Fruit fly (Drosophila melanogaster) whole organism, embryonic: ENCODE data around the gene CG11596.
A peak's percentile ranks its signal among the peaks of the same experiment; 100 is the strongest.

Source experiments
- Abd-B ChIP-seq: fragments of 200-800 bp; sonication (Bioruptor generic); optimal IDR thresholded peaks from 2 replicates; lab custom pipeline; 2018; ENCODE audit warnings: missing biosample characterization, mild to moderate bottlenecking, missing genetic modification characterization, moderate library complexity
- B-H1 ChIP-seq: fragments of 200-800 bp; sonication (Bioruptor generic); IDR thresholded peaks from 3 replicates; pipeline ENCODE4 v1.3.6; 2022; ENCODE audit warnings: missing biosample characterization, missing genetic modification characterization
- Blimp-1 ChIP-seq: fragments of 200-800 bp; sonication (Bioruptor generic); optimal IDR thresholded peaks from 3 replicates; lab custom pipeline; 2018; ENCODE audit warnings: missing biosample characterization, missing genetic modification characterization, mild to moderate bottlenecking, moderate library complexity, missing genetic modification reagents
- CG11093 ChIP-seq: fragments of 200-800 bp; sonication (Bioruptor generic); IDR thresholded peaks from 3 replicates; pipeline ENCODE4 v1.3.6; 2022; ENCODE audit warnings: missing biosample characterization, missing genetic modification characterization
- CG11560 ChIP-seq: fragments of 200-800 bp; sonication (Bioruptor generic); IDR thresholded peaks from 3 replicates; pipeline ENCODE4 v1.3.6; 2022; ENCODE audit warnings: missing biosample characterization, missing genetic modification characterization
- CG12104 ChIP-seq: fragments of 200-800 bp; sonication (Bioruptor generic); optimal IDR thresholded peaks from 3 replicates; lab custom pipeline; 2016; ENCODE audit warnings: missing biosample characterization, missing genetic modification characterization
- CG17385 ChIP-seq: fragments of 200-800 bp; sonication (Bioruptor generic); optimal IDR thresholded peaks from 3 replicates; lab custom pipeline; 2018; ENCODE audit warnings: missing biosample characterization, mild to moderate bottlenecking, missing genetic modification characterization
- CG18599 ChIP-seq: fragments of 200-800 bp; sonication (Bioruptor generic); optimal IDR thresholded peaks from 3 replicates; lab custom pipeline; 2017; ENCODE audit warnings: missing biosample characterization, missing genetic modification characterization, mild to moderate bottlenecking, moderate library complexity, missing genetic modification reagents
- CG2116 ChIP-seq: fragments of 200-800 bp; sonication (Bioruptor generic); optimal IDR thresholded peaks from 3 replicates; lab custom pipeline; 2018; ENCODE audit warnings: missing biosample characterization, mild to moderate bottlenecking, missing genetic modification characterization
- CG3065 ChIP-seq: fragments of 200-800 bp; sonication (Bioruptor generic); optimal IDR thresholded peaks from 2 replicates; lab custom pipeline; 2016; ENCODE audit warnings: missing biosample characterization, missing genetic modification characterization
- CG32772 ChIP-seq: fragments of 200-800 bp; sonication (Bioruptor generic); IDR thresholded peaks from 2 replicates; pipeline ENCODE4 v1.3.6; 2022; ENCODE audit warnings: missing biosample characterization, missing genetic modification characterization
- CG4854 ChIP-seq: fragments of 200-800 bp; sonication (Bioruptor generic); optimal IDR thresholded peaks from 2 replicates; lab custom pipeline; 2016; ENCODE audit warnings: missing biosample characterization, missing genetic modification characterization, inconsistent platforms
- CG7357 ChIP-seq: fragments of 200-800 bp; sonication (Bioruptor generic); IDR thresholded peaks from 3 replicates; pipeline ENCODE4 v1.3.6; 2022; ENCODE audit warnings: missing biosample characterization, missing genetic modification characterization
- CG9876 ChIP-seq: fragments of 200-800 bp; sonication (Bioruptor generic); optimal IDR thresholded peaks from 2 replicates; lab custom pipeline; 2016; ENCODE audit warnings: missing biosample characterization, missing genetic modification characterization
- CkIIα-i1 ChIP-seq: fragments of 200-800 bp; sonication (Bioruptor generic); IDR thresholded peaks from 2 replicates; pipeline ENCODE4 v1.3.6; 2022; ENCODE audit warnings: missing biosample characterization, missing genetic modification characterization
- Dbx ChIP-seq: fragments of 200-800 bp; sonication (Bioruptor generic); IDR thresholded peaks from 3 replicates; pipeline ENCODE4 v1.3.6; 2022; ENCODE audit warnings: missing biosample characterization, missing genetic modification characterization
- Deaf1 ChIP-seq: fragments of 200-800 bp; optimal IDR thresholded peaks from 3 replicates; lab custom pipeline; 2019; ENCODE audit warnings: missing biosample characterization, mild to moderate bottlenecking, missing genetic modification characterization, moderate library complexity
- Doc3 ChIP-seq: fragments of 200-800 bp; sonication (Bioruptor generic); IDR thresholded peaks from 3 replicates; pipeline ENCODE4 v1.3.6; 2022; ENCODE audit warnings: missing biosample characterization, missing genetic modification characterization; ENCODE audit not compliant: partially characterized antibody
- Drgx ChIP-seq: fragments of 200-800 bp; sonication (Bioruptor generic); IDR thresholded peaks from 2 replicates; pipeline ENCODE4 v1.3.6; 2022; ENCODE audit warnings: missing biosample characterization, missing genetic modification characterization
- E2f1 ChIP-seq: fragments of 200-800 bp; sonication (Bioruptor generic); IDR thresholded peaks from 2 replicates; pipeline ENCODE4 v1.3.6; 2022; ENCODE audit warnings: missing biosample characterization, missing genetic modification characterization
- ERR ChIP-seq: fragments of 200-800 bp; sonication (Bioruptor generic); optimal IDR thresholded peaks from 2 replicates; lab custom pipeline; 2016; ENCODE audit warnings: missing biosample characterization, missing genetic modification characterization
- Fer1 ChIP-seq: fragments of 200-800 bp; sonication (Bioruptor generic); optimal IDR thresholded peaks from 2 replicates; lab custom pipeline; 2017; ENCODE audit warnings: missing biosample characterization, mild to moderate bottlenecking, missing genetic modification characterization
- Fer2 ChIP-seq: fragments of 200-800 bp; sonication (Bioruptor generic); optimal IDR thresholded peaks from 2 replicates; lab custom pipeline; 2018; ENCODE audit warnings: missing biosample characterization, mild to moderate bottlenecking, missing genetic modification characterization, moderate library complexity
- Hand ChIP-seq: fragments of 200-800 bp; sonication (Bioruptor generic); optimal IDR thresholded peaks from 2 replicates; lab custom pipeline; 2017; ENCODE audit warnings: mild to moderate bottlenecking, missing biosample characterization, missing genetic modification reagents, missing genetic modification characterization
- Hr3 ChIP-seq: fragments of 200-800 bp; sonication (Bioruptor generic); optimal IDR thresholded peaks from 3 replicates; lab custom pipeline; 2016; ENCODE audit warnings: missing biosample characterization, missing genetic modification characterization
- Hr78 ChIP-seq, 2 experiments: fragments of 200-800 bp in 1 of 2; fragments of >200 bp in 1 of 2; sonication (Bioruptor generic) in 1 of 2; optimal IDR thresholded peaks; 2 replicates each; lab custom pipeline; 2017 to 2019; ENCODE audit warnings: missing biosample characterization in 2 of 2, missing genetic modification characterization in 2 of 2, mild to moderate bottlenecking in 1 of 2, moderate library complexity in 1 of 2
- Jarid2 ChIP-seq: fragments of 200-800 bp; sonication (Bioruptor generic); optimal IDR thresholded peaks from 3 replicates; lab custom pipeline; 2017; ENCODE audit warnings: mild to moderate bottlenecking, missing biosample characterization, missing genetic modification reagents, missing genetic modification characterization
- NK7.1 ChIP-seq: fragments of 200-800 bp; sonication (Bioruptor generic); optimal IDR thresholded peaks from 3 replicates; lab custom pipeline; 2016; ENCODE audit warnings: missing biosample characterization, missing genetic modification characterization
- Pdp1 ChIP-seq, 2 experiments: fragments of 200-800 bp; sonication (Bioruptor generic); optimal IDR thresholded peaks; 3 replicates each; lab custom pipeline; 2016; ENCODE audit warnings: missing biosample characterization in 2 of 2, missing genetic modification characterization in 2 of 2, mild to moderate bottlenecking in 1 of 2, moderate library complexity in 1 of 2
- Ravus ChIP-seq: fragments of 200-800 bp; sonication (Bioruptor generic); IDR thresholded peaks from 2 replicates; pipeline ENCODE4 v1.3.6; 2022; ENCODE audit warnings: missing biosample characterization, missing genetic modification characterization
- Six4 ChIP-seq: fragments of 200-800 bp; sonication (Bioruptor generic); optimal IDR thresholded peaks from 2 replicates; lab custom pipeline; 2016; ENCODE audit warnings: missing biosample characterization, missing genetic modification characterization
- Xrp1 ChIP-seq: fragments of 200-800 bp; sonication (Bioruptor generic); IDR thresholded peaks from 2 replicates; pipeline ENCODE4 v1.3.6; 2022; ENCODE audit warnings: missing biosample characterization, missing genetic modification characterization
- bsh ChIP-seq, 2 experiments: fragments of 200-800 bp; sonication (Bioruptor generic); optimal IDR thresholded peaks; 2 replicates each; lab custom pipeline; 2017 to 2018; ENCODE audit warnings: mild to moderate bottlenecking in 2 of 2, missing biosample characterization in 2 of 2, missing genetic modification characterization in 2 of 2, moderate library complexity in 1 of 2
- cas ChIP-seq: fragments of 200-800 bp; sonication (Bioruptor generic); IDR thresholded peaks from 2 replicates; pipeline ENCODE4 v1.3.6; 2022; ENCODE audit warnings: missing biosample characterization, missing genetic modification characterization
- chinmo ChIP-seq: fragments of 200-800 bp; sonication (Bioruptor generic); IDR thresholded peaks from 4 replicates; pipeline ENCODE4 v1.3.6; 2022; ENCODE audit warnings: missing biosample characterization, missing genetic modification characterization; ENCODE audit not compliant: partially characterized antibody
- hth ChIP-seq: fragments of >200 bp; optimal IDR thresholded peaks from 2 replicates; lab custom pipeline; 2017; ENCODE audit warnings: inconsistent platforms
- klu ChIP-seq: fragments of 200-800 bp; sonication (Bioruptor generic); IDR thresholded peaks from 2 replicates; pipeline ENCODE4 v1.3.6; 2022; ENCODE audit warnings: missing biosample characterization, missing genetic modification characterization
- mam ChIP-seq: fragments of 200-800 bp; sonication (Bioruptor generic); optimal IDR thresholded peaks from 3 replicates; lab custom pipeline; 2016; ENCODE audit warnings: missing biosample characterization, missing genetic modification characterization
- pros ChIP-seq: fragments of 200-800 bp; sonication (Bioruptor generic); optimal IDR thresholded peaks from 3 replicates; lab custom pipeline; 2019; ENCODE audit warnings: missing biosample characterization, mild to moderate bottlenecking, missing genetic modification characterization, moderate library complexity
- sim ChIP-seq: fragments of 200-800 bp; sonication (Bioruptor generic); IDR thresholded peaks from 2 replicates; pipeline ENCODE4 v1.3.6; 2022; ENCODE audit warnings: missing biosample characterization, missing genetic modification characterization
- sob ChIP-seq: fragments of 200-800 bp; sonication (Bioruptor generic); IDR thresholded peaks from 2 replicates; pipeline ENCODE4 v1.3.6; 2022; ENCODE audit warnings: missing biosample characterization, missing genetic modification characterization
- stc ChIP-seq: fragments of 200-800 bp; sonication (Bioruptor generic); IDR thresholded peaks from 2 replicates; pipeline ENCODE4 v1.3.6; 2022; ENCODE audit warnings: missing biosample characterization, missing genetic modification characterization
- stwl ChIP-seq: fragments of 200-800 bp; sonication (Bioruptor generic); optimal IDR thresholded peaks from 3 replicates; lab custom pipeline; 2018; ENCODE audit warnings: missing biosample characterization, mild to moderate bottlenecking, missing genetic modification characterization, moderate library complexity
- vvl ChIP-seq: fragments of 200-800 bp; sonication (Bioruptor generic); IDR thresholded peaks from 2 replicates; pipeline ENCODE4 v1.3.6; 2022; ENCODE audit warnings: missing biosample characterization, missing genetic modification characterization
- wek ChIP-seq: fragments of 200-800 bp; sonication (Bioruptor generic); optimal IDR thresholded peaks from 3 replicates; lab custom pipeline; 2018; ENCODE audit warnings: missing biosample characterization, mild to moderate bottlenecking, missing genetic modification characterization, moderate library complexity

Gene CG11596

DNA sequence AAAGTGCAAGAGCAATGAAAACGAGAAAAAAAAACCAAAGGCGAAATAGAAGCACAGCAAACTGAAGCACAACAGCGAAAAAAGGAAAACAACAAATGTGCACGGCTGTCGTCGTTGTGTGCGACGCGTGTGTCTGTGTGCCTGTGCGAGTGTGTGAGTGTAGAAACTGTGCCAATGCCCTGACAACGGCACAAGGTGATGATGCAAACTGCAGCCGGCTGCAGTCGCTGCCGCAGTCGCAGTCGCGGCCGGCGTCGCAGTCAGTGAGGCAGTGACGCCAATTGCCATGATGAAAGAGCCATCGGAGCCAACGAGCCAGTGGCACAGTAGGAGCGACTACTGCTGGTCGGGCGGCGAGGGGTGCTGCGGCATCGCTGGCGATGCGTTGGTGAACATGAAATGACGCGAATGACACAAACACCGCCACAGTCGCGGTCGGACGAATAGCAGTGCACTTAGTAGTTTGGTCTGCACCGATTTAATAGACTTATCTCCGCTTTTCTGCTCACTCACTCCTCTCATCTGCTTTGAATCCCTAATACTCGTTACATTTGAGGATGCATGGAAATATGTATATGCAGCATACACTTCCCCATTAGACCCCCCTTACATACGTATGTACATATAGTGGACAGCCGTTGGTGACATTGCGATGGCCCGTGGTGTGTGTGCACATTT, 41.2 kb downstream of the CG11596 start (continued):
- TF ChIP-seq Ravus (GFP tag; lab: Robert Waterston, UW): no peak
- TF ChIP-seq wek: peak; percentile 61
- no peak for TF ChIP-seq sim (GFP tag; lab: Robert Waterston, UW)
- no peak for TF ChIP-seq chinmo (GFP tag; lab: Robert Waterston, UW)
- no peak for TF ChIP-seq sob (GFP tag; lab: Robert Waterston, UW)
- TF ChIP-seq CG11560 (tag; lab: Robert Waterston, UW): peak; percentile 32; the same call in 1 of the 3 replicates
- no peak for TF ChIP-seq klu (GFP tag; lab: Robert Waterston, UW)
- no peak for TF ChIP-seq CG12104 (GFP tag; lab: Kevin White, UChicago)

DNA sequence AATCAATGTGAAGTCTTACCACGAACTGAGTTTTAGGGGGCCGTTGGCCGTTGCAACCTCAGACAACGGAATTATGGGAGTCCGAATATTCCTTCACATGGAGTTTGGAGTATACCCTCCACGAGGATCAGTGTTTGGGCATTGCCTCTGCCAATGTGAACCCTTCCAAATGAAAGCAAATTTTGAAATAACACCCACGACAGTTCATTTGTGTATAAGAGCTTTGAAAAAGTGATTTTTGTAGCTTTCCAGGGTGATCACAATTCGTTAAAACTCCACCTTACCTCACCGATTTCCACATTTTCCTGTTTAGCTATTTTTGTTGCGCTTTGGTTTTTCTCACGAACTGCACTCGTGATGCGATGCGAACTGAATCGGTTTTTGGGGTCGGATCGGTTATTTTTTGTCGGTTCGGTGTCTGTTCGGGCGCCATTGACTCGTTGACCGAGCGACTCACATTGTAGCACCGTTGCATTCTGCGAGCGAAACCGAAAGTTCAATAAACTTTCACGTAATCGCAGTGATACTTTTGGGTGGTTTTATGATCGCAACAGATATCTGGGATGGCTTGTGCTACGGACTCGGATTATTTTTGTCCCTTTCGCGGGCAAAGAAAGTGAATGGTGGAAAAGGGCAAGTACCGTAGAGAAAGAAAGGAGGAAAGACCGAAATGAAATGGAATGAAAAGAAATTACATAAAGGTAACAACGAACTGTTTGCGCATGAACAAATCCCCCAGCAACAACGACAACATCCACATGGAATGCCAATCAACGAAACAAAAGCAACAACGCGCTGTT, 42.5 kb downstream of the CG11596 start:
- TF ChIP-seq stwl (tag; lab: Kevin White, UChicago): no peak
- TF ChIP-seq vvl (GFP tag; lab: Robert Waterston, UW): 0 out of 2 replicates have a peak, but pooled peaks have one; percentile 5
- TF ChIP-seq CG9876 (GFP tag; lab: Kevin White, UChicago): no peak
- no peak for TF ChIP-seq CG7357 (GFP tag; lab: Robert Waterston, UW)
- no peak for TF ChIP-seq Jarid2
- TF ChIP-seq Blimp-1 (GFP tag; lab: Kevin White, UChicago): peak; percentile 91
- no peak for TF ChIP-seq E2f1 (GFP tag; lab: Robert Waterston, UW)
- peak; percentile 18 for TF ChIP-seq pros (GFP tag; lab: Kevin White, UChicago)
- no peak for TF ChIP-seq bsh (GFP tag; optimal IDR thresholded peaks at IDR 0.05; lab: Kevin White, UChicago)
- no peak for TF ChIP-seq CkIIα-i1
- TF ChIP-seq Drgx (GFP tag; lab: Robert Waterston, UW): peak; percentile 66
- TF ChIP-seq Deaf1 (tag; lab: Kevin White, UChicago): peak; percentile 77
- TF ChIP-seq Six4: no peak
- TF ChIP-seq Pdp1 (GFP tag; optimal IDR thresholded peaks at IDR 0.05; lab: Kevin White, UChicago): peak in 1 of 2 experiments; percentile 70
- no peak for TF ChIP-seq CG4854 (GFP tag; lab: Kevin White, UChicago)
- TF ChIP-seq ERR: no peak
- TF ChIP-seq Abd-B (GFP tag; lab: Kevin White, UChicago): no peak
- no peak for TF ChIP-seq stc (GFP tag; lab: Robert Waterston, UW)

DNA sequence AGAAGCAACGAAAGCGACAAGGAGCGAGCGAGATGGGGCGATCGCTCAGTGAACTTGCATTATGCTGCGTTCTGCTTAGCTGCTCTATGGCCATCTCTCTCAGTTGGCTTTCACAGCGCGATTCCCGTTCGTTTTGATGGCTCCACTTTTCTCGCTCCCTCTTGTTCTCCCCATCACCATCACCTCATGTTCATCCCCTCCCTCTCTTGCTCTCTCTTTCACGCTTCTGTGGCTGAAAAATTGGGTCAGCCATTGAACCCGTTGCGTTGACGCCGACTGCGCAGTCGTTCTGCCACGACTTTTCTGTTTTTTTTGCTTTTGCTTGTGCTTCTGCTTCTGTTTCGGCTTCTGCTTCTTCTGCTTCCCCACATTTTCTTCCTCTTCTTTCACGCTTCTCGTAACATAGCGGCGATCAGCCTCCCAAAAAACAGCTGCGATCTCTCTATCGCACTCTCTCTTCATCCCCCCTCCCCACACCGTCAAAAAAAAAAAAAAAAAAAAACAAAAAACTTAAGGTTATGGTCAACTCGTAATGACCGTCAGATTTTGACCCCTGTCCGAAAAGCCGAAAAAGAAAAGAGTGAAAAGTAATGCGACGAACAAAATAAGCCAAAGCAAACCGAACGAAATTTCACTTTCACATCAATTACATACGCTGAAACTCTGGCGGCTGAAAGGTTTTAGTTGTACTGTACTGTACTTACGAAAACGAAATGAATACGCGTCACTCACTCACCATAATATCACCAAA, 43.3 kb downstream of the CG11596 start:
- TF ChIP-seq mam (no peak), Xrp1 (no peak), Fer2 (tag; lab: Kevin White, UChicago) (no peak), CG2116 (GFP tag; lab: Kevin White, UChicago) (no peak), hth (lab: Kevin White, UChicago) (no peak), cas (GFP tag; lab: Robert Waterston, UW) (no peak), Hr78 (GFP tag; optimal IDR thresholded peaks at IDR 0.05; lab: Kevin White, UChicago) (peak in 1 of 2 experiments; percentile 89), ERR (no peak), Doc3 (GFP tag; lab: Robert Waterston, UW) (no peak), Dbx (GFP tag; lab: Robert Waterston, UW) (no peak), CG17385 (GFP tag; lab: Kevin White, UChicago) (peak; percentile 81), Hand (GFP tag; lab: Kevin White, UChicago) (no peak), CG3065 (no peak), Fer1 (GFP tag; lab: Kevin White, UChicago) (no peak), CG18599 (GFP tag; lab: Kevin White, UChicago) (no peak), sob (GFP tag; lab: Robert Waterston, UW) (no peak), B-H1 (no peak), CG11093 (no peak), Hr3 (GFP tag; lab: Kevin White, UChicago) (peak; percentile 63), NK7.1 (GFP tag; lab: Kevin White, UChicago) (no peak), CG32772 (GFP tag; lab: Robert Waterston, UW) (peak; percentile 48)
